Fruit fly (Drosophila melanogaster): Measurements from ENCODE around the gene RpL14.

DNA sequence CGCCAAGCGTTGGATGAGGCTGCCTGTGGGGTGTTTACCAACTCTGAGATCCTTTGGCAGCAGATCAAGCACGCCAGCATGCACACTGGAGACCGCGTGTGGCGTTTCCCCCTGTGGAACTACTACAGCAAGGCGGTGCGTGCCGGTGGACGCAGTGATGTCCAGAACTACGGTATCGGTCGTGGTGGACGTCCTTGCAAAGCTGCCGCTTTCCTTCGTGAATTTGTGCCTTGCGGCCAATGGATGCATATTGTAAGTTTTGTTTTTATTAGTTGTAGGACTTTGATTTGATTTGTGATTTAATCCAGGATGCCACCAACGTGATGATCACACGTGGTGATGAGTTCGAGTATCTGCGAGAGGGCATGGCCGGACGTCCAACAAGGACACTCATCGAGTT is 20.7 kb downstream of the RpL14 start:
- TF ChIP-seq cic (GFP tag; optimal IDR thresholded peaks at IDR 0.05) (no peak), kay (GFP tag; ENCODE audit: borderline replicate concordance) (no peak), Crg-1 (GFP tag; optimal IDR thresholded peaks at IDR 0.05) (no peak), toe (GFP tag; optimal IDR thresholded peaks at IDR 0.05) (no peak), CG33017 (tag; optimal IDR thresholded peaks at IDR 0.05) (no peak), bab1 (GFP tag; optimal IDR thresholded peaks at IDR 0.05) (no peak), Clk (GFP tag; optimal IDR thresholded peaks at IDR 0.05) (no peak), CG7045 (GFP tag; optimal IDR thresholded peaks at IDR 0.05) (no peak), Mnt (GFP tag; optimal IDR thresholded peaks at IDR 0.05) (no peak)

All from whole organism, adult.